Fruit fly (Drosophila melanogaster) whole organism, embryonic: ENCODE measurements around the gene Jhbp3.

Experiments
- Awh ChIP-seq: fragments of 200-800 bp; sonication (Bioruptor generic); IDR thresholded peaks from 2 replicates; pipeline ENCODE4, ENCODE4 v1.3.6; 2022; ENCODE audit warnings: missing biosample characterization, missing genetic modification characterization
- CG10321 ChIP-seq: fragments of 200-800 bp; sonication (Bioruptor generic); IDR thresholded peaks from 2 replicates; pipeline ENCODE4 v1.3.6; 2022; ENCODE audit warnings: missing biosample characterization, missing genetic modification characterization
- CG13894 ChIP-seq: fragments of 200-800 bp; sonication (Bioruptor generic); optimal IDR thresholded peaks from 3 replicates; lab custom pipeline; 2018; ENCODE audit warnings: missing biosample characterization, mild to moderate bottlenecking, missing genetic modification characterization, moderate library complexity
- CG17385 ChIP-seq: fragments of 200-800 bp; sonication (Bioruptor generic); optimal IDR thresholded peaks from 3 replicates; lab custom pipeline; 2018; ENCODE audit warnings: missing biosample characterization, mild to moderate bottlenecking, missing genetic modification characterization
- CG17612 ChIP-seq: fragments of 200-800 bp; sonication (Bioruptor generic); IDR thresholded peaks from 2 replicates; pipeline ENCODE4 v1.3.6; 2022; ENCODE audit warnings: missing biosample characterization, missing genetic modification characterization
- CG18011 ChIP-seq: fragments of 200-800 bp; sonication (Bioruptor generic); optimal IDR thresholded peaks from 2 replicates; lab custom pipeline; 2017; ENCODE audit warnings: missing biosample characterization, missing genetic modification characterization, mild to moderate bottlenecking, moderate library complexity, missing genotype
- CG2678 ChIP-seq: fragments of 200-800 bp; sonication (Bioruptor generic); optimal IDR thresholded peaks from 3 replicates; lab custom pipeline; 2019; ENCODE audit warnings: missing biosample characterization, mild to moderate bottlenecking, missing genetic modification characterization, moderate library complexity
- CG3281 ChIP-seq: fragments of 200-800 bp; sonication (Bioruptor generic); optimal IDR thresholded peaks from 3 replicates; lab custom pipeline; 2017; ENCODE audit warnings: missing biosample characterization, mild to moderate bottlenecking, missing genetic modification characterization
- CG34422 ChIP-seq: fragments of 200-800 bp; sonication (Bioruptor generic); IDR thresholded peaks from 3 replicates; pipeline ENCODE4 v1.3.6; 2022; ENCODE audit warnings: missing biosample characterization, missing genetic modification characterization
- CG4282 ChIP-seq: fragments of 200-800 bp; sonication (Bioruptor generic); optimal IDR thresholded peaks from 2 replicates; lab custom pipeline; 2016; ENCODE audit warnings: missing biosample characterization, missing genetic modification characterization
- CG4707 ChIP-seq: fragments of 200-800 bp; sonication (Bioruptor generic); optimal IDR thresholded peaks from 2 replicates; lab custom pipeline; 2018; ENCODE audit warnings: missing biosample characterization, mild to moderate bottlenecking, missing genetic modification characterization, moderate library complexity
- CG8281 ChIP-seq: fragments of 200-800 bp; sonication (Bioruptor generic); optimal IDR thresholded peaks from 2 replicates; lab custom pipeline; 2018; ENCODE audit warnings: missing biosample characterization, mild to moderate bottlenecking, missing genetic modification characterization, moderate library complexity
- CG8290 ChIP-seq, 3 experiments: fragments of 200-800 bp; sonication (Bioruptor generic); optimal IDR thresholded peaks; 2 replicates each; lab custom pipeline; 2016 to 2019; ENCODE audit warnings: missing biosample characterization in 3 of 3, missing genetic modification characterization in 3 of 3, mild to moderate bottlenecking in 2 of 3, moderate library complexity in 1 of 3
- Camta ChIP-seq: fragments of 200-800 bp; sonication (Bioruptor generic); optimal IDR thresholded peaks from 2 replicates; lab custom pipeline; 2016; ENCODE audit warnings: missing biosample characterization, missing genetic modification characterization
- D ChIP-seq, 2 experiments: fragments of 200-800 bp in 1 of 2; fragments of >200 bp in 1 of 2; sonication (Bioruptor generic) in 1 of 2; optimal IDR thresholded peaks; 2 replicates in 1 of 2; 3 replicates in 1 of 2; lab custom pipeline; 2017; ENCODE audit warnings: mild to moderate bottlenecking in 1 of 2, missing biosample characterization in 1 of 2, missing genetic modification characterization in 1 of 2, missing genetic modification reagents in 1 of 2
- D19A ChIP-seq: fragments of 200-800 bp; optimal IDR thresholded peaks from 3 replicates; lab custom pipeline; 2019; ENCODE audit warnings: missing biosample characterization, mild to moderate bottlenecking, missing genetic modification characterization, moderate library complexity
- Fer3 ChIP-seq: fragments of 200-800 bp; sonication (Bioruptor generic); optimal IDR thresholded peaks from 2 replicates; lab custom pipeline; 2018; ENCODE audit warnings: missing biosample characterization, mild to moderate bottlenecking, missing genetic modification characterization, moderate library complexity
- GATAe ChIP-seq: fragments of 200-800 bp; sonication (Bioruptor generic); conservative IDR thresholded peaks from 2 replicates; pipeline ENCODE4 v1.3.6; 2022; ENCODE audit warnings: missing biosample characterization, missing genetic modification characterization
- H2.0 ChIP-seq: fragments of 200-800 bp; sonication (Bioruptor generic); IDR thresholded peaks from 2 replicates; pipeline ENCODE4 v1.3.6; 2022; ENCODE audit warnings: missing biosample characterization, missing genetic modification characterization
- HLHmδ ChIP-seq: fragments of 200-800 bp; sonication (Bioruptor generic); optimal IDR thresholded peaks from 2 replicates; lab custom pipeline; 2018; ENCODE audit warnings: missing biosample characterization, mild to moderate bottlenecking, missing genetic modification characterization, moderate library complexity
- Hey ChIP-seq: fragments of 200-800 bp; sonication (Bioruptor generic); optimal IDR thresholded peaks from 3 replicates; lab custom pipeline; 2018; ENCODE audit warnings: missing biosample characterization, mild to moderate bottlenecking, missing genetic modification characterization
- Jarid2 ChIP-seq: fragments of 200-800 bp; sonication (Bioruptor generic); optimal IDR thresholded peaks from 3 replicates; lab custom pipeline; 2017; ENCODE audit warnings: mild to moderate bottlenecking, missing biosample characterization, missing genetic modification reagents, missing genetic modification characterization
- NC2α ChIP-seq: fragments of 200-800 bp; sonication (Bioruptor generic); optimal IDR thresholded peaks from 2 replicates; lab custom pipeline; 2016; ENCODE audit warnings: missing biosample characterization, missing genetic modification characterization
- Nf-YB ChIP-seq: fragments of 200-800 bp; sonication (Bioruptor generic); optimal IDR thresholded peaks from 3 replicates; lab custom pipeline; 2019; ENCODE audit warnings: missing biosample characterization, mild to moderate bottlenecking, missing genetic modification characterization, moderate library complexity
- Side ChIP-seq: fragments of 200-800 bp; sonication (Bioruptor generic); optimal IDR thresholded peaks from 2 replicates; lab custom pipeline; 2016; ENCODE audit warnings: missing biosample characterization, missing genetic modification characterization
- Tbp ChIP-seq: fragments of >200 bp; optimal IDR thresholded peaks from 2 replicates; lab custom pipeline; 2018; ENCODE audit warnings: missing biosample characterization, missing genetic modification characterization
- YL-1 ChIP-seq: fragments of 200-800 bp; sonication (Bioruptor generic); optimal IDR thresholded peaks from 3 replicates; lab custom pipeline; 2017; ENCODE audit warnings: missing biosample characterization, mild to moderate bottlenecking, missing genetic modification characterization
- ash1 ChIP-seq: fragments of 200-800 bp; sonication (Bioruptor generic); optimal IDR thresholded peaks from 2 replicates; lab custom pipeline; 2018; ENCODE audit warnings: missing biosample characterization, mild to moderate bottlenecking, missing genetic modification characterization
- az2 ChIP-seq: fragments of 200-800 bp; sonication (Bioruptor generic); optimal IDR thresholded peaks from 3 replicates; lab custom pipeline; 2016; ENCODE audit warnings: missing biosample characterization, missing genetic modification characterization
- disco-r ChIP-seq: fragments of 200-800 bp; sonication (Bioruptor generic); optimal IDR thresholded peaks from 2 replicates; lab custom pipeline; 2016; ENCODE audit warnings: missing biosample characterization, missing genetic modification characterization
- eyg ChIP-seq: fragments of 200-800 bp; sonication (Bioruptor generic); optimal IDR thresholded peaks from 3 replicates; lab custom pipeline; 2016; ENCODE audit warnings: missing biosample characterization, missing genetic modification characterization
- fu2 ChIP-seq: fragments of 200-800 bp; sonication (Bioruptor generic); optimal IDR thresholded peaks from 2 replicates; lab custom pipeline; 2016; ENCODE audit warnings: missing biosample characterization, missing genetic modification characterization
- gce ChIP-seq: fragments of 200-800 bp; sonication (Bioruptor generic); IDR thresholded peaks from 3 replicates; pipeline ENCODE4 v1.3.6; 2022; ENCODE audit warnings: missing biosample characterization, missing genetic modification characterization
- gcm ChIP-seq: fragments of 200-800 bp; sonication (Bioruptor generic); optimal IDR thresholded peaks from 2 replicates; lab custom pipeline; 2019; ENCODE audit warnings: missing biosample characterization, mild to moderate bottlenecking, missing genetic modification characterization, moderate library complexity
- grn ChIP-seq: fragments of 200-800 bp; sonication (Bioruptor generic); optimal IDR thresholded peaks from 3 replicates; lab custom pipeline; 2017; ENCODE audit warnings: missing biosample characterization, missing genetic modification characterization
- jigr1 ChIP-seq: fragments of 200-800 bp; sonication (Bioruptor generic); IDR thresholded peaks from 3 replicates; pipeline ENCODE4 v1.3.6; 2022; ENCODE audit warnings: missing biosample characterization, missing genetic modification characterization
- kni ChIP-seq: fragments of 200-800 bp; sonication (Bioruptor generic); optimal IDR thresholded peaks from 3 replicates; lab custom pipeline; 2017; ENCODE audit warnings: mild to moderate bottlenecking, missing biosample characterization, missing genetic modification reagents, missing genetic modification characterization
- nerfin-2 ChIP-seq: fragments of 200-800 bp; sonication (Bioruptor generic); IDR thresholded peaks from 2 replicates; pipeline ENCODE4 v1.3.6; 2022; ENCODE audit warnings: missing biosample characterization, missing genetic modification characterization; ENCODE audit not compliant: partially characterized antibody
- nom ChIP-seq: fragments of 200-800 bp; sonication (Bioruptor generic); optimal IDR thresholded peaks from 2 replicates; lab custom pipeline; 2017; ENCODE audit warnings: missing biosample characterization, missing genetic modification characterization, mild to moderate bottlenecking, moderate library complexity, missing genetic modification reagents
- oc ChIP-seq: fragments of 200-800 bp; sonication (Bioruptor generic); optimal IDR thresholded peaks from 2 replicates; lab custom pipeline; 2018; ENCODE audit warnings: missing biosample characterization, mild to moderate bottlenecking, missing genetic modification characterization, moderate library complexity
- pfk ChIP-seq: fragments of 200-800 bp; sonication (Bioruptor generic); optimal IDR thresholded peaks from 2 replicates; lab custom pipeline; 2018; ENCODE audit warnings: missing biosample characterization, mild to moderate bottlenecking, missing genetic modification characterization, moderate library complexity
- pros ChIP-seq: fragments of 200-800 bp; sonication (Bioruptor generic); optimal IDR thresholded peaks from 3 replicates; lab custom pipeline; 2019; ENCODE audit warnings: missing biosample characterization, mild to moderate bottlenecking, missing genetic modification characterization, moderate library complexity
- psq ChIP-seq: fragments of 200-800 bp; sonication (Bioruptor generic); optimal IDR thresholded peaks from 2 replicates; lab custom pipeline; 2017; ENCODE audit warnings: missing biosample characterization, missing genetic modification characterization
- run ChIP-seq: fragments of 200-800 bp; sonication (Bioruptor generic); optimal IDR thresholded peaks from 3 replicates; lab custom pipeline; 2018; ENCODE audit warnings: missing biosample characterization, mild to moderate bottlenecking, missing genetic modification characterization
- scrt ChIP-seq: fragments of 200-800 bp; sonication (Bioruptor generic); optimal IDR thresholded peaks from 2 replicates; lab custom pipeline; 2018; ENCODE audit warnings: missing biosample characterization, mild to moderate bottlenecking, missing genetic modification characterization, moderate library complexity
- sqz ChIP-seq: fragments of 200-800 bp; sonication (Bioruptor generic); optimal IDR thresholded peaks from 3 replicates; lab custom pipeline; 2018; ENCODE audit warnings: missing biosample characterization, mild to moderate bottlenecking, missing genetic modification characterization
- tio ChIP-seq: fragments of 200-800 bp; sonication (Bioruptor generic); optimal IDR thresholded peaks from 2 replicates; lab custom pipeline; 2017; ENCODE audit warnings: missing biosample characterization, missing genetic modification characterization, inconsistent platforms
- tx ChIP-seq: fragments of 200-800 bp; sonication (Bioruptor generic); optimal IDR thresholded peaks from 2 replicates; lab custom pipeline; 2016; ENCODE audit warnings: missing biosample characterization, missing genetic modification characterization
- zfh1 ChIP-seq: fragments of 200-800 bp; sonication (Bioruptor generic); IDR thresholded peaks from 3 replicates; pipeline ENCODE4 v1.3.6; 2022; ENCODE audit warnings: missing biosample characterization, missing genetic modification characterization

Jhbp3 gene

DNA sequence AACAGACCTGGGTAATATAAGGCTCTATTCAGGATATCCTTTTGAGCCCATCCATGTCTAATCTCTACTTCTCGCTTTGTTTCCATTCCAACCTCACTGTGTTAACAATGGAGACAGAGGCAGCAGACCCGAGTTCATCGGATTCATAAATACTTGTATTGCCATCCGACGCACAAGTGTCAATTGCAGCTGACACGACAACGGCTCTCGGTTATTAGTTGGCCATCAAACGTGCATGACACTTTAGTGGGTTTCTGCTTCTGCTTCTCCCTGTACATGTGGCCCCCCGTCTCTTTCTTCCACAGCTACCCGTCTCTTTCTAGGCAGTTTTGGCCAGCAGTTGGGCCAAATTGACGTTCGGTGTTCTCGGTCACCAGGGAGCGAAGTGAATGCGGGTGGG is 39.6 kb upstream of the Jhbp3 start (continued):
- TF ChIP-seq D (optimal IDR thresholded peaks at IDR 0.05; lab: Kevin White, UChicago), result peak; percentile 18
- no peak for TF ChIP-seq D (GFP tag; optimal IDR thresholded peaks at IDR 0.05; lab: Kevin White, UChicago)
- no peak for TF ChIP-seq CG2678 (tag; lab: Kevin White, UChicago)
- TF ChIP-seq scrt (GFP tag; lab: Kevin White, UChicago), result no peak
- peak; percentile 44 for TF ChIP-seq oc
- no peak for TF ChIP-seq tx
- peak; percentile 26 for TF ChIP-seq CG17385 (GFP tag; lab: Kevin White, UChicago)
- 0 out of 3 replicates have a peak, but pooled peaks have one; percentile 26 for TF ChIP-seq CG34422 (GFP tag; lab: Robert Waterston, UW)
- TF ChIP-seq tio (GFP tag; lab: Kevin White, UChicago), result no peak
- peak; percentile 2 for TF ChIP-seq gcm
- peak; percentile 51 for TF ChIP-seq kni (GFP tag; lab: Kevin White, UChicago)
- TF ChIP-seq CG8290 (GFP tag; optimal IDR thresholded peaks at IDR 0.05; lab: Kevin White, UChicago), result no peak
- peak in 1 of 2 experiments; percentile 11 for TF ChIP-seq CG8290 (tag; optimal IDR thresholded peaks at IDR 0.05; lab: Kevin White, UChicago)
- no peak for TF ChIP-seq Jarid2
- no peak for TF ChIP-seq pros
- TF ChIP-seq H2.0, result no peak
- TF ChIP-seq CG4707, result no peak
- no peak for TF ChIP-seq CG18011 (GFP tag; lab: Kevin White, UChicago)
- no peak for TF ChIP-seq Fer3
- TF ChIP-seq zfh1, result no peak
- TF ChIP-seq az2 (GFP tag; lab: Kevin White, UChicago), result no peak
- no peak for TF ChIP-seq sqz
- no peak for TF ChIP-seq nerfin-2 (GFP tag; lab: Robert Waterston, UW)
- no peak for TF ChIP-seq CG10321 (GFP tag; lab: Robert Waterston, UW)
- no peak for TF ChIP-seq D19A
- TF ChIP-seq psq (GFP tag; lab: Kevin White, UChicago), result no peak
- TF ChIP-seq gce (GFP tag; lab: Robert Waterston, UW), result no peak
- no peak for TF ChIP-seq YL-1
- TF ChIP-seq fu2 (GFP tag; lab: Kevin White, UChicago), result no peak

- TF ChIP-seq gcm (peak; percentile 28), eyg (GFP tag; lab: Kevin White, UChicago) (no peak), HLHmδ (GFP tag; lab: Kevin White, UChicago) (peak; percentile 22), CG13894 (tag; lab: Kevin White, UChicago) (peak; percentile 86), Awh (GFP tag; lab: Robert Waterston, UW) (peak; percentile 35; the same call in 1 of the 2 replicates), grn (GFP tag; lab: Kevin White, UChicago) (peak; percentile 58), NC2α (no peak), run (tag; lab: Kevin White, UChicago) (no peak), pros (peak; percentile 29), nom (GFP tag; lab: Kevin White, UChicago) (peak; percentile 20)
Measured at dm6 chr3R:4993385-4993784, 38.3 kb upstream of the Jhbp3 start.

DNA sequence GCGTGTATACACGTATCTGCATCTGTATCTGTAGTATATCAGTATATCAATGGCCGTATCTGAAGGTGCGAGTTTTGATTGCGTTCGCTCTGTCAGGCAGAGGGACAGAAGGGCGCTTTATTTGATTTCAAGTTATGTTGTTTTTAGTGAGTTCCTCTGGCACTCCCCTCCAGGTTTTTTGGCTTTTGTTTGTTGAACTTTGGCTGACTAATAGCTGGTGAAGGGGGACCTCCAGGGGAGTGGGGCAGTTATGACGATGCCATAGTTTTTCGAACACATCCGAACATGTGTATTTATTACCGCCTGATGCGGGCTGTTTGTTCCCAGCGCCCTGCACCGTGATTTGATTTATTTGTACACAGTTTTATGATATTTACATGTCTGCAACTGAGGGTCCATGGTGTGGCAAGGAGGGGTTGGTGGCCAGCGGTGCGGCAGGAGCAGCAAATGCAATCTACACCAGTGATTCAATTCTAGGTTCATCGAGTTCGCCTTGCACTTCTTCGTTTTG is 37.2 kb upstream of the Jhbp3 start:
- TF ChIP-seq CG4282 (GFP tag; lab: Kevin White, UChicago) (no peak), Tbp (GFP tag; lab: Kevin White, UChicago) (no peak), Nf-YB (peak; percentile 37), CG17612 (no peak), Side (GFP tag; lab: Kevin White, UChicago) (peak; percentile 42), Camta (peak; percentile 34), CG8281 (tag; lab: Kevin White, UChicago) (peak; percentile 55), ash1 (GFP tag; lab: Kevin White, UChicago) (peak; percentile 41), GATAe (GFP tag; lab: Robert Waterston, UW) (peak; percentile 29; the same call in 1 of the 2 replicates), Hey (tag; lab: Kevin White, UChicago) (peak; percentile 57), disco-r (no peak), CG3281 (GFP tag; lab: Kevin White, UChicago) (no peak), jigr1 (GFP tag; lab: Robert Waterston, UW) (no peak), pfk (GFP tag; lab: Kevin White, UChicago) (no peak)
